Worm (Caenorhabditis elegans) whole organism, L3 larva: ENCODE data around the gene dhs-28.
A peak's percentile ranks its signal among the peaks of the same experiment; 100 is the strongest.
"Not testable (repeated sequence)": the region's sequence is repeated elsewhere in the genome, so short reads cannot be mapped to it uniquely, and the experiment has no call there.

Experiments
- ZK546.5 ChIP-seq: sonication (generic microtip); optimal IDR thresholded peaks from 2 replicates; lab custom pipeline; 2017; ENCODE audit warnings: missing biosample characterization, missing genetic modification characterization
- ama-1 ChIP-seq: fragments of 150-350 bp; optimal IDR thresholded peaks from 2 replicates; lab custom pipeline; 2018
- ceh-16 ChIP-seq: sonication (generic microtip); optimal IDR thresholded peaks from 2 replicates; lab custom pipeline; 2017; ENCODE audit warnings: missing biosample characterization, missing genetic modification characterization
- ceh-28 ChIP-seq: fragments of 150-350 bp; optimal IDR thresholded peaks from 2 replicates; lab custom pipeline; 2014; ENCODE audit warnings: missing biosample characterization, missing genetic modification reagents, missing genetic modification characterization
- ceh-9 ChIP-seq: sonication (generic microtip); optimal IDR thresholded peaks from 2 replicates; lab custom pipeline; 2018; ENCODE audit warnings: missing biosample characterization, missing genetic modification characterization
- egl-27 ChIP-seq: sonication (generic microtip); optimal IDR thresholded peaks from 4 replicates; lab custom pipeline; 2017; ENCODE audit warnings: missing biosample characterization, missing genetic modification reagents, missing genetic modification characterization
- egl-5 ChIP-seq: fragments of 150-350 bp; optimal IDR thresholded peaks from 2 replicates; lab custom pipeline; 2017; ENCODE audit warnings: missing biosample characterization, missing genetic modification reagents, missing genetic modification characterization, inconsistent platforms
- elt-2 ChIP-seq: sonication (generic microtip); optimal IDR thresholded peaks from 2 replicates; lab custom pipeline; 2016; ENCODE audit warnings: missing genetic modification reagents, mild to moderate bottlenecking, missing genetic modification characterization, missing compliant biosample characterization
- eor-1 ChIP-seq, 2 experiments: fragments of 150-350 bp; optimal IDR thresholded peaks; 2 replicates each; lab custom pipeline; 2014 to 2018; ENCODE audit warnings: missing biosample characterization in 2 of 2, missing genetic modification characterization in 2 of 2
- hmg-11 ChIP-seq: sonication (generic microtip); optimal IDR thresholded peaks from 2 replicates; lab custom pipeline; 2016; ENCODE audit warnings: missing genetic modification characterization, missing compliant biosample characterization
- lin-15B ChIP-seq: fragments of 150-350 bp; optimal IDR thresholded peaks from 2 replicates; lab custom pipeline; 2014; ENCODE audit warnings: missing biosample characterization, missing genetic modification characterization
- lin-39 ChIP-seq: fragments of 150-350 bp; optimal IDR thresholded peaks from 2 replicates; lab custom pipeline; 2018; ENCODE audit warnings: missing biosample characterization, missing genetic modification reagents, missing genetic modification characterization
- lsy-12 ChIP-seq: sonication (generic microtip); optimal IDR thresholded peaks from 2 replicates; lab custom pipeline; 2016; ENCODE audit warnings: mild to moderate bottlenecking, missing genetic modification characterization, missing compliant biosample characterization
- mml-1 ChIP-seq: fragments of 150-350 bp; sonication (generic microtip); optimal IDR thresholded peaks from 3 replicates; lab custom pipeline; 2014; ENCODE audit warnings: missing biosample characterization, missing genetic modification characterization
- nfya-1 ChIP-seq: sonication (generic microtip); optimal IDR thresholded peaks from 2 replicates; lab custom pipeline; 2017; ENCODE audit warnings: missing genetic modification characterization, mild to moderate bottlenecking, missing compliant biosample characterization, antibody characterized with exemption, moderate library complexity; ENCODE audit not compliant: insufficient read depth
- nhr-11 ChIP-seq: fragments of 150-350 bp; optimal IDR thresholded peaks from 2 replicates; lab custom pipeline; 2014; ENCODE audit warnings: missing biosample characterization, missing genetic modification characterization
- nhr-23 ChIP-seq: fragments of 150-350 bp; optimal IDR thresholded peaks from 2 replicates; lab custom pipeline; 2014; ENCODE audit warnings: missing biosample characterization, missing genetic modification reagents, missing genetic modification characterization
- nhr-25 ChIP-seq: sonication (generic microtip); optimal IDR thresholded peaks from 2 replicates; lab custom pipeline; 2017; ENCODE audit warnings: missing biosample characterization, missing genetic modification characterization
- nhr-43 ChIP-seq: sonication (generic microtip); optimal IDR thresholded peaks from 2 replicates; lab custom pipeline; 2016; ENCODE audit warnings: mild to moderate bottlenecking, missing genetic modification characterization, missing compliant biosample characterization; ENCODE audit not compliant: poor library complexity, severe bottlenecking
- pqm-1 ChIP-seq: fragments of 150-350 bp; optimal IDR thresholded peaks from 2 replicates; lab custom pipeline; 2017; ENCODE audit warnings: missing biosample characterization, missing genetic modification characterization, inconsistent platforms
- sea-2 ChIP-seq: fragments of 150-350 bp; sonication (generic microtip); optimal IDR thresholded peaks from 4 replicates; lab custom pipeline; 2014; ENCODE audit warnings: missing biosample characterization, missing genetic modification reagents, missing genetic modification characterization
- skn-1 ChIP-seq: fragments of 150-350 bp; optimal IDR thresholded peaks from 2 replicates; lab custom pipeline; 2014; ENCODE audit warnings: missing biosample characterization, missing genetic modification characterization
- tbx-2 ChIP-seq: sonication (generic microtip); optimal IDR thresholded peaks from 2 replicates; lab custom pipeline; 2016; ENCODE audit warnings: mild to moderate bottlenecking, missing genetic modification characterization, missing compliant biosample characterization
- unc-39 ChIP-seq: sonication (generic microtip); optimal IDR thresholded peaks from 4 replicates; lab custom pipeline; 2017; ENCODE audit warnings: missing biosample characterization, missing genetic modification characterization
- unc-62 ChIP-seq: fragments of 150-350 bp; sonication (generic microtip); optimal IDR thresholded peaks from 4 replicates; lab custom pipeline; 2014; ENCODE audit warnings: missing biosample characterization, missing genetic modification reagents, missing genetic modification characterization
- ztf-4 ChIP-seq: fragments of 150-350 bp; optimal IDR thresholded peaks from 2 replicates; lab custom pipeline; 2014; ENCODE audit warnings: missing biosample characterization, missing genetic modification characterization

The dhs-28 gene

ce11 chrX:6866900-6867299, 48.7 kb downstream of the dhs-28 start:
- TF ChIP-seq ceh-16 (tag; lab: Kevin White, UChicago) (no peak), ama-1 (lab: Kevin White, UChicago) (no peak), ceh-9 (no peak), elt-2 (tag; lab: Kevin White, UChicago) (no peak), ZK546.5 (no peak), skn-1 (tag; lab: Kevin White, UChicago) (no peak), nhr-23 (no peak), lin-15B (tag; lab: Kevin White, UChicago) (no peak), sea-2 (GFP tag; lab: Kevin White, UChicago) (no peak)

ce11 chrX:6867707-6868106, 49.5 kb downstream of the dhs-28 start:
- peak; percentile 52 for TF ChIP-seq pqm-1 (tag; lab: Kevin White, UChicago)
- TF ChIP-seq lin-39 (tag; lab: Kevin White, UChicago), result peak; percentile 48
- TF ChIP-seq nhr-43 (tag; lab: Kevin White, UChicago), result peak; percentile 79
- TF ChIP-seq nhr-25 (tag; lab: Kevin White, UChicago), result peak; percentile 59
- TF ChIP-seq unc-62 (GFP tag; lab: Kevin White, UChicago), result no peak
- no peak for TF ChIP-seq unc-39 (tag; lab: Kevin White, UChicago)
- no peak for TF ChIP-seq sea-2 (GFP tag; lab: Kevin White, UChicago)
- TF ChIP-seq tbx-2 (tag; lab: Kevin White, UChicago), result peak; percentile 63
- peak; percentile 58 for TF ChIP-seq hmg-11
- TF ChIP-seq elt-2 (tag; lab: Kevin White, UChicago), result peak; percentile 52
- no peak for TF ChIP-seq eor-1 (tag; optimal IDR thresholded peaks at IDR 0.05; lab: Kevin White, UChicago)
- TF ChIP-seq egl-5, result no peak
- no peak for TF ChIP-seq mml-1
- peak; percentile 17 for TF ChIP-seq nhr-23
- TF ChIP-seq nfya-1 (tag; lab: Kevin White, UChicago), result no peak
- TF ChIP-seq egl-27 (tag; lab: Kevin White, UChicago), result no peak
- no peak for TF ChIP-seq nhr-11
- peak; percentile 9 for TF ChIP-seq ztf-4 (tag; lab: Kevin White, UChicago)
- peak; percentile 66 for TF ChIP-seq lsy-12 (tag; lab: Kevin White, UChicago)
- no peak for TF ChIP-seq ceh-9
- TF ChIP-seq, all 47 proteins: peak for 10

ce11 chrX:6868669-6869068, 50.4 kb downstream of the dhs-28 start, which contains the start of gene C53B7.6:
TSS of gene C53B7.6 (minus strand) at chrX:6868769.
- TF ChIP-seq nhr-25, skn-1, ceh-28 (tag; lab: Kevin White, UChicago): not testable (repeated sequence)
- TF ChIP-seq, all 47 proteins: peak for 0; not testable (repeated sequence) for 47
